Fruit fly (Drosophila melanogaster): Measurements from ENCODE around the gene Nrt.

DNA sequence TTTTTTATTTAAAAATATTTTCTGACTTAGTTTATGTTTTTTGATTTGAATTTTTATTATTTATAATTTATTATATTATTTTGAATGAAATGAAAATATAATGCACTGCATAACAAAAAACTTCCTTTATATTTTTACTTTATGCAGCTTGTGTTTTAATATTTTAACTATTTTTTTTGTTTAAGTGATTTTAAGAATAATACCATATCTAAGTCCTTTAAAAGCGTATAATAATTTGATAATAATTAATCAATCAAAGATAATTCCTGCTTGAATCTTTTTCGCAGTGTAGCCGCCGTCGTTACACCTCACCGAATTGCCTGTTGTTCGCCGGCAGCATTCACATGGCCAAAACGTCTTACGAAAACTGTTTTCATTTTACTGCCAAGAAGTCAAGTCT is 59.3 kb downstream of the Nrt start:
- TF ChIP-seq CG8478 (optimal IDR thresholded peaks at IDR 0.05) = no peak
- no peak for TF ChIP-seq CTCF (optimal IDR thresholded peaks at IDR 0.05)
